Fruit fly (Drosophila melanogaster): ENCODE measurements around the gene Ifrd1.

Gene Ifrd1

dm6 chr2L:2888859-2889443, 14.7 kb upstream of the Ifrd1 start:
- TF ChIP-seq noc (tag; optimal IDR thresholded peaks at IDR 0.05): peak; percentile 10

DNA sequence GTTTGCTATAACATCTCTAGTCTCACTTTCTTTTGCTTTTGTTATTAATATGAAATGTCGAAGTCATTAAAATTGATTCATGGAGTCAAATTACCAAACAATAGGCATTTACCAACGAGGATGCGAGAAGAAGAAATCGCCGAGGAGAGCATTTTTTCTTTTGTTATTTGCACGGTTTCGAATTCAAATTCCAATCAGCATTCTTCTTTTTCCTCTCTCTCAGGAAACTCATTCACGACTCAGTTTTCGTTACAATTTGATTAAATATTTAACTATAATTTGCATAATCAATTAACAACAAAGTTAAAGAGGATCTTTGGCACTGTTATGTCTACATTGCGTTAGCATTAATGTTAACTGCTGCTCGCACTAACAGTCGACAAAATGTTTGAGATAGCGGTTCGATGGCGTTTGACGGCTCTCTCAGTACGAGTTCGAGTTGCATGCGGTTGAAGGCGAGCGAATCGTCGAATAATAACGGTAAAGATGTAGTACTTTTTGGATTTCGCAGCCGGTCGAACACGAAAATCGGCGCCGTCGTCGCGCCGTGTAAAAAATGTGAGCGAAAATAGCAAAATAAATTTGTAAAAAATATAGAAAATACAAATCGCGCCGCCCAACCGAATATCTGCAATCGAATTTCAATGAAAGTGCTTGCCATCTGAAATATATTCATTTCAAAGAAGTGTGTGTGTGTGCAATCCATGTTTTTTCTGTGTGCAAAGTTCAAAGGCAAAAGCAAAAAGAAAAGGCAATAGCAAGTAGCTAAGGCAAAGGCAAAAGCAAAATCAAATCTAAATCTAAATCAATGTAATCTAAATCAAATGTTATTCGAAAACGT, 13.7 kb upstream of the Ifrd1 start:
- no peak for TF ChIP-seq noc (tag; optimal IDR thresholded peaks at IDR 0.05)

DNA sequence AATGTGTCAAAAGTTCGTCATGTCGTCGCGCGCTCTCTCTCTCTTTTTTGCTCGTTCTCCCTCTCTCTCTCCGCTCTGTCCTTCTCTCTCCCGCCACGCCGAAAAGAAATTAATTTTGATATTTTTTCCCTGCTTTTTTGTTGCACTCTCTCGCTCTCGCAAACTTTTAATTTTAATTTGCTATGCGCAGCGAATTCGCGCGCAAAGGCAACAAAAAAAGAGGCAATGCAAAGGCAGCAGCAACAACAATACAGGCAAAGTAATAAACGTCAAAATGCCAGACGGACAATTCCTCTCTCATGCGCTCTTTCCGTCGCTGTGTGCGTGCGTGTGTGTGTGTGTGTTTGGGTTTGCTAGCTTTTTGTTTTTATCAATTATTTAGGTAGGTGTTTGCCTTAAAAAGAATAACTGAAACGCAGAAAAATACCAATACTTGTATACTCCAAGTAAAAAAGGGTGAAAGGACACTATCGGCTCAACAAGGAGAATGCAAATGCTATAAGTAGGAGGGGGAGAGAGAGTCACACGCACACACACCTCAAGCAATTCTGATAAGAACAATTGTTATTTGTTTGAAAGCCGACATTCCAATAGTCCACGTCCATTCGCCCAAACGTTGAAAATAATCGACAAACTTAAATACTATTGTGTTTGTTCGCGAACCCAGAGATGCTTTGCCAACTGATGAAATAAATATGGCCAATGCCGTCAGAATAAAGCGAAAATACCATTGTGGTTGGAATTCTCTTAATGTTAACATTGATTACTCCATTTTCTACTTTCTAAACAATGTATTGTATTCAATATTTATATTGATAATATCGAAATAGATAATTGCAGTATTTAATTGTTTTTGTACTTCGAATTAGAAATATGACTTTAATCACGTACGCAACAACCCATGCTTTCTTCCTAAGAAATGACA, 12.6 kb upstream of the Ifrd1 start:
- no peak for TF ChIP-seq noc (tag; optimal IDR thresholded peaks at IDR 0.05)

DNA sequence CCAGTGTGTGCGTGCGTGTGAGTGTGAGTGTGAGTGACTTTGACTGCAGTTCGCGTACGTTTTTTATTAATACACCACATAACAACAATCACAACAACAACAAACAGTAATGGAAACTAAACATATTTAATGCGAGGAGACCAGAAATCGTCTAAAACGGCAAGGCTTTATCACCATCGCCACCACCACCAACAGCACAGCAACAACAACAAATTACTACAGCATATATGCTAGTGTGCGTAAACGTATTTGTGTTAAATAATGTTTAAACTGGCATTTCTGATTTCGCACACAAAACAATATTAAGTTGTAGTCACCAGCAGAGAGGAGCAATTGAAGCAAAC, 11.9 kb upstream of the Ifrd1 start:
- no peak for TF ChIP-seq noc (tag; optimal IDR thresholded peaks at IDR 0.05)

- no peak for TF ChIP-seq noc (tag; optimal IDR thresholded peaks at IDR 0.05)
Measured at dm6 chr2L:2885503-2886225, 11.4 kb upstream of the Ifrd1 start, which contains the start of the genes NTPase and lilli. Gene NTPase (minus strand): TSS chr2L:2885850. Gene lilli (plus strand): TSS chr2L:2885929.

- TF ChIP-seq noc (tag; optimal IDR thresholded peaks at IDR 0.05): no peak
Measured at dm6 chr2L:2884683-2885502, 10.6 kb upstream of the Ifrd1 start.

- no peak for TF ChIP-seq noc (tag; optimal IDR thresholded peaks at IDR 0.05)
Measured at dm6 chr2L:2883703-2884294, 9.5 kb upstream of the Ifrd1 start.

DNA sequence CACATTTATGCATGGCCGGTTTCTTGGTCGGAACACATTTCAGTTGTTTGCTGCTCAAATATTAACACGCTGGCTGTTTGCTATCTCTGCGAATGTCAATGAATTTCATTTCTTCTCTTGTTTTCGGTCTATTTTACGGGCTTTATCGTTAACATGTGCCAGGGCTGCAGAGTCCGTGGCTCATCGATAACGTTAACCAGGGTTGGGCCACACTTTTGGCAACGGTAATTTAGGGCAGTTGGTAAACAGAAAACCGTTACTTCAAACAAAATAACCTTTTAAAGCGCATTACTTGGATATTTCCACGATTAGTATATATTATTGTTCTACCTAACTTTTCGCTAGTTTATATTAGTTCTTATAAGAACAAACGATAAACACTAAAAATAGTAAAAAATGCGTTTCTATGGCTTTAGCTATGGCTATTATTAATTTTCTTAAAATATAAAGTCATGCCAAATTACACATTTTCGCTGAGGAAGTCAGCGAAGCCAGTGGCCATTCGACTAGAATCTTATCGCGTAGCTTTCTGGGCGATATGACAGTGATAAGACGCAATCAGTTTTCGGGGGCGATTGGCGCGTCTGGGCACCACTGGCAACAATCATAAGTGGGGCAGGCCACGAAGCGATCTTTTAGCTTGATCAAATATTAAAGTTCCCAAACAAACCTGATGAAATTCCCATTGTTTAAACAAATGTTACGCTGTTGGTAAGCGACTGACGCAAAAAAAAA, 8.8 kb upstream of the Ifrd1 start:
- TF ChIP-seq noc (tag; optimal IDR thresholded peaks at IDR 0.05): peak; percentile 63

dm6 chr2L:2878859-2879258, 4.6 kb upstream of the Ifrd1 start, which contains the start of gene RabGGTb:
Gene RabGGTb (plus strand): TSS chr2L:2879112.
- TF ChIP-seq noc (tag; optimal IDR thresholded peaks at IDR 0.05): peak; percentile 35

- TF ChIP-seq noc (tag; optimal IDR thresholded peaks at IDR 0.05): peak; percentile 79
Measured at dm6 chr2L:2878188-2878587, 3.9 kb upstream of the Ifrd1 start, which contains the start of the genes Prx6a and Sbat. Gene Prx6a (minus strand): TSS chr2L:2878232. Gene Sbat (plus strand): TSS chr2L:2878344.

- TF ChIP-seq noc (tag; optimal IDR thresholded peaks at IDR 0.05): peak; percentile 72
Measured at dm6 chr2L:2874542-2875194, 379 bp upstream of the Ifrd1 start, which contains the start of gene CG8814. Gene CG8814 (plus strand): TSS chr2L:2874890.

DNA sequence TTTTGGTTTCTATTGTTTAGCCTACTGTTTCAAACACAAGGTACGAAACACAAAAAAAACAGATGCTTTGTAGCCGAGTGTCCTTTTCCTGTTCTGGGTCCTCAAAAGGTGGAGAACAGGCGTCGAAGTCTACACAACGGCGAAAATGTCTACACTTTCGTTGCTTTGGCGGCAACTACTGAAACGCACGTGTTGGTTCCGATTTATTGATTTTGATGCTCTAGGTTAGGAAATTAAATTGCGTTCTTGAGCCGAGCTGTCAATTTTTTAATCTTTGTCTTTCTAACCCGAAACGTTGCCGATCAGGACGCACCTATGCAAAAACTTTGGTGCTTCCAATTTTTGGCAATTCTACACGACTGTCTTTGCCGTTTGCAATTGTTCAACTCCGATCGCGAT, 561 bp downstream of the Ifrd1 start:
- no peak for TF ChIP-seq noc (tag; optimal IDR thresholded peaks at IDR 0.05)
